Worm (Caenorhabditis elegans) whole organism, L1 larva: ENCODE data around the gene hil-1.

Experiments
- C04F5.9 ChIP-seq: sonication (generic microtip); optimal IDR thresholded peaks from 2 replicates; lab custom pipeline; 2016; ENCODE audit warnings: missing genetic modification characterization, missing compliant biosample characterization
- F16B12.6 ChIP-seq: fragments of 150-350 bp; optimal IDR thresholded peaks from 2 replicates; lab custom pipeline; 2014; ENCODE audit warnings: missing biosample characterization, missing genetic modification characterization
- Y116A8C.19 ChIP-seq: sonication (generic microtip); optimal IDR thresholded peaks from 2 replicates; lab custom pipeline; 2016; ENCODE audit warnings: missing compliant biosample characterization, missing genetic modification characterization, borderline replicate concordance
- aha-1 ChIP-seq: fragments of 150-350 bp; optimal IDR thresholded peaks from 2 replicates; lab custom pipeline; 2014; ENCODE audit warnings: missing biosample characterization, missing genetic modification characterization
- ama-1 ChIP-seq: fragments of 150-350 bp; optimal IDR thresholded peaks from 2 replicates; lab custom pipeline; 2014
- blmp-1 ChIP-seq: fragments of 150-350 bp; optimal IDR thresholded peaks from 2 replicates; lab custom pipeline; 2014; ENCODE audit warnings: missing biosample characterization, missing genetic modification characterization
- ceh-63 ChIP-seq: fragments of 200-800 bp; sonication (Bioruptor generic); optimal IDR thresholded peaks from 2 replicates; lab custom pipeline; 2018; ENCODE audit warnings: mild to moderate bottlenecking, missing genetic modification characterization, missing compliant biosample characterization
- ceh-88 ChIP-seq: fragments of 200-800 bp; sonication (Bioruptor generic); IDR thresholded peaks from 2 replicates; pipeline ENCODE4 v1.3.6; 2022; ENCODE audit warnings: missing genetic modification characterization, missing compliant biosample characterization
- ces-1 ChIP-seq: fragments of 150-350 bp; optimal IDR thresholded peaks from 2 replicates; lab custom pipeline; 2014; ENCODE audit warnings: missing biosample characterization, missing genetic modification reagents, missing genetic modification characterization
- efl-1 ChIP-seq, 4 experiments: fragments of 150-350 bp; optimal IDR thresholded peaks in 3 of 4; peaks in 1 of 4; 1 replicate in 1 of 4; 2 replicates in 3 of 4; lab custom pipeline; 2014; ENCODE audit warnings: missing biosample characterization in 2 of 4, missing genetic modification characterization in 2 of 4, missing genetic modification reagents in 2 of 4
- efl-3 ChIP-seq: fragments of 200-800 bp; sonication (Bioruptor generic); optimal IDR thresholded peaks from 2 replicates; lab custom pipeline; 2018; ENCODE audit warnings: mild to moderate bottlenecking, missing genetic modification characterization, missing compliant biosample characterization
- egl-27 ChIP-seq, 2 experiments: fragments of 150-350 bp in 1 of 2; sonication (generic microtip); optimal IDR thresholded peaks; 3 replicates each; lab custom pipeline; 2017 to 2018; ENCODE audit warnings: missing biosample characterization in 2 of 2, missing genetic modification characterization in 2 of 2, missing genetic modification reagents in 2 of 2
- elt-2 ChIP-seq: sonication (generic microtip); optimal IDR thresholded peaks from 2 replicates; lab custom pipeline; 2016; ENCODE audit warnings: missing genetic modification characterization, mild to moderate bottlenecking, inconsistent platforms, missing compliant biosample characterization, missing genetic modification reagents
- fkh-10 ChIP-seq: sonication (generic microtip); optimal IDR thresholded peaks from 2 replicates; lab custom pipeline; 2017; ENCODE audit warnings: missing biosample characterization, missing genetic modification reagents, missing genetic modification characterization
- fos-1 ChIP-seq: fragments of 150-350 bp; optimal IDR thresholded peaks from 2 replicates; lab custom pipeline; 2014; ENCODE audit warnings: missing biosample characterization, missing genetic modification characterization
- hlh-4 ChIP-seq: sonication (generic microtip); optimal IDR thresholded peaks from 2 replicates; lab custom pipeline; 2016; ENCODE audit warnings: mild to moderate bottlenecking, missing genetic modification characterization, missing compliant biosample characterization
- irx-1 ChIP-seq: sonication (generic microtip); optimal IDR thresholded peaks from 2 replicates; lab custom pipeline; 2016; ENCODE audit warnings: missing genetic modification characterization, missing compliant biosample characterization
- lin-13 ChIP-seq: fragments of 150-350 bp; optimal IDR thresholded peaks from 2 replicates; lab custom pipeline; 2014; ENCODE audit warnings: missing biosample characterization, missing genetic modification reagents, missing genetic modification characterization
- lin-35 ChIP-seq, 2 experiments: fragments of 150-350 bp; optimal IDR thresholded peaks; 2 replicates each; lab custom pipeline; 2014; ENCODE audit warnings: missing biosample characterization in 2 of 2, missing genetic modification characterization in 2 of 2, missing genetic modification reagents in 2 of 2
- lin-39 ChIP-seq: fragments of 150-350 bp; optimal IDR thresholded peaks from 2 replicates; lab custom pipeline; 2014; ENCODE audit warnings: missing biosample characterization, missing genetic modification reagents, missing genetic modification characterization
- mab-9 ChIP-seq: fragments of 200-800 bp; sonication (Bioruptor generic); IDR thresholded peaks from 2 replicates; pipeline ENCODE4 v1.3.6; 2022; ENCODE audit warnings: missing genetic modification reagents, missing genetic modification characterization, missing compliant biosample characterization
- mep-1 ChIP-seq: fragments of 150-350 bp; optimal IDR thresholded peaks from 2 replicates; lab custom pipeline; 2014; ENCODE audit warnings: missing biosample characterization, missing genetic modification characterization
- nhr-11 ChIP-seq: fragments of 150-350 bp; optimal IDR thresholded peaks from 2 replicates; lab custom pipeline; 2014; ENCODE audit warnings: missing biosample characterization, missing genetic modification characterization
- nhr-20 ChIP-seq: sonication (generic microtip); optimal IDR thresholded peaks from 2 replicates; lab custom pipeline; 2016; ENCODE audit warnings: mild to moderate bottlenecking, missing genetic modification characterization, missing compliant biosample characterization
- nhr-28 ChIP-seq: fragments of 150-350 bp; optimal IDR thresholded peaks from 2 replicates; lab custom pipeline; 2014; ENCODE audit warnings: missing biosample characterization, missing genetic modification characterization
- pqm-1 ChIP-seq: sonication (generic microtip); optimal IDR thresholded peaks from 3 replicates; lab custom pipeline; 2017; ENCODE audit warnings: missing biosample characterization, missing genetic modification characterization
- rnt-1 ChIP-seq: sonication (generic microtip); optimal IDR thresholded peaks from 2 replicates; lab custom pipeline; 2016; ENCODE audit warnings: mild to moderate bottlenecking, missing genetic modification characterization, moderate library complexity, missing compliant biosample characterization
- sox-4 ChIP-seq: sonication (generic microtip); optimal IDR thresholded peaks from 2 replicates; lab custom pipeline; 2016; ENCODE audit warnings: missing genetic modification characterization, missing compliant biosample characterization
- sptf-1 ChIP-seq: fragments of 150-350 bp; optimal IDR thresholded peaks from 2 replicates; lab custom pipeline; 2014; ENCODE audit warnings: missing biosample characterization, missing genetic modification characterization
- swsn-7 ChIP-seq: sonication (generic microtip); optimal IDR thresholded peaks from 2 replicates; lab custom pipeline; 2016; ENCODE audit warnings: missing genetic modification characterization, missing compliant biosample characterization
- unc-130 ChIP-seq: fragments of 150-350 bp; optimal IDR thresholded peaks from 2 replicates; lab custom pipeline; 2017; ENCODE audit warnings: missing biosample characterization, missing genetic modification characterization, inconsistent platforms
- unc-86 ChIP-seq: sonication (generic microtip); optimal IDR thresholded peaks from 2 replicates; lab custom pipeline; 2016; ENCODE audit warnings: missing genetic modification characterization, missing compliant biosample characterization
- vab-15 ChIP-seq: sonication (generic microtip); optimal IDR thresholded peaks from 2 replicates; lab custom pipeline; 2017; ENCODE audit warnings: missing genotype, mild to moderate bottlenecking, missing genetic modification characterization, missing compliant biosample characterization
- zag-1 ChIP-seq: fragments of 150-350 bp; optimal IDR thresholded peaks from 2 replicates; lab custom pipeline; 2014; ENCODE audit warnings: missing biosample characterization, missing genetic modification characterization

Gene hil-1

DNA sequence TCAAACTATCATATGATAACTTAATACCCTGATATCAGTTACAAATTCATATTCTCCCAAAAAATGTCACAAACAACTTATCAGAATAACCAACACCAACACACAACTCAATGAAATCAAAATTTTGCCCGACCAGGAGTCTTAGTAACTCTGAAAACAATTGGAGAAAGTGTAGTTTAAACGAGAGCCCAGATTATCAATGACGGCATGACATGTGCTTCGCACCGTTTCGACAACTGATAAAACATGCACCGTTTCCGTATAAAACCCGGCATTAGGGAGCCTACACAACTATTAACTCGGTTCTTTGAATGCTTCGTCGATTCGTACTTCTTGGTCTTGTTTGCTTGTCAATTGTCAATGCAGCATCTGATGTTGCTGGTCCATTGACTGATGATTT lies 44.0 kb downstream of the hil-1 start, which contains the start of gene fil-1:
TSS of gene fil-1 (plus strand) at position 219 of the 400 bp plus-strand sequence.
- TF ChIP-seq ces-1 (no peak), fkh-10 (GFP tag; lab: Kevin White, UChicago) (no peak), nhr-20 (peak; percentile 30), fos-1 (tag; lab: Kevin White, UChicago) (no peak), elt-2 (tag; lab: Kevin White, UChicago) (peak; percentile 68), lin-35 (GFP tag; optimal IDR thresholded peaks at IDR 0.05; lab: Kevin White, UChicago) (peak in 1 of 2 experiments; percentile 17)

ce11 chrV:14996236-14996635 lies 46.7 kb downstream of the hil-1 start, which contains the start of gene irld-14:
irld-14 (plus strand) TSS chrV:14996536.
- TF ChIP-seq F16B12.6, result no peak
- TF ChIP-seq hlh-4 (tag; lab: Kevin White, UChicago), result no peak
- no peak for TF ChIP-seq ceh-63 (GFP tag; lab: Kevin White, UChicago)
- no peak for TF ChIP-seq elt-2 (tag; lab: Kevin White, UChicago)
- TF ChIP-seq C04F5.9, result no peak
- TF ChIP-seq irx-1, result no peak

ce11 chrV:14999485-15000023 lies 50.0 kb downstream of the hil-1 start, which contains the start of gene T01C3.11:
T01C3.11 (plus strand) TSS chrV:14999535.
- no peak for TF ChIP-seq lin-39 (tag; lab: Kevin White, UChicago)
- TF ChIP-seq C04F5.9, result no peak
- no peak for TF ChIP-seq nhr-20
- no peak for TF ChIP-seq efl-1 (optimal IDR thresholded peaks at IDR 0.05; lab: Kevin White, UChicago)
- TF ChIP-seq efl-1 (GFP tag; optimal IDR thresholded peaks at IDR 0.05 in 1 of 2; lab: Kevin White, UChicago), result peak in 1 of 2 experiments; percentile 65
- no peak for TF ChIP-seq zag-1 (tag; lab: Kevin White, UChicago)
- TF ChIP-seq Y116A8C.19 (tag; lab: Kevin White, UChicago), result no peak
- no peak for TF ChIP-seq unc-86 (tag; lab: Kevin White, UChicago)
- no peak for TF ChIP-seq lin-35 (GFP tag; optimal IDR thresholded peaks at IDR 0.05; lab: Kevin White, UChicago)

DNA sequence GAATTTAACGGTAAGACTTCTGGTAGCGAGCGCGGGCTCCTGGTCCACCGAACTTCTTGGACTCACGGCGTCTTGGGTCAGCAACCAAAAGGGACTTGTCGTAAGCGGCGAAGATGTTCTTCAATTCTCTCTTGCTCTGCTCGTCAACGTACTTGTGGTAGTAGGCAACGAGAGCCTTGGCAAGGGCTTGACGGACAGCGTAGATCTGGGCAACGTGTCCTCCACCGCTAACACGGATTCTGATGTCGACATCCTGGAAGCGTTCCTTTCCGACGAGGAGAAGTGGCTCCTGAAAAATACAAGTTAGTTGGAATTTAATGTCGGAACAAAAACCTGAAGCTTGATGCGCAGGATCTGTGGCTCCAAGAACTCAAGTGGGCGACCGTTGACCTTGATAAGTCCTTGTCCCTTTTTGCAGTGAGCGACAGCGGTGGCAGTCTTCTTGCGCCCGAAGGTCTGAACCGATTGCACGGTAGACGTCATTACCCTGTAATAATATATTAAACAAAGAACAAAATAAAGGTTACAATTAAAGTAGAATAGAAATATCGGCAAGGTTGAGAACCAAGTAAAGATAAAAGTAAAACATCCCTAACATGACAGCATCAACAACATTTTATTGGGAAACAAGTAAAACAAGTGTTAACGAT lies 50.6 kb downstream of the hil-1 start, which contains the start of gene rps-16:
TSS of gene rps-16 (minus strand) at position 487 of the 650 bp plus-strand sequence.
- TF ChIP-seq pqm-1 (tag; lab: Kevin White, UChicago), result no peak

- TF ChIP-seq ceh-88 (GFP tag; lab: Robert Waterston, UW) (no peak), nhr-28 (no peak), rnt-1 (tag; lab: Kevin White, UChicago) (no peak), lin-13 (no peak), F16B12.6 (no peak), nhr-11 (tag; lab: Kevin White, UChicago) (no peak), blmp-1 (tag; lab: Kevin White, UChicago) (no peak), elt-2 (tag; lab: Kevin White, UChicago) (no peak), vab-15 (no peak), swsn-7 (no peak), sptf-1 (tag; lab: Kevin White, UChicago) (no peak), unc-130 (tag; lab: Kevin White, UChicago) (no peak), aha-1 (tag; lab: Kevin White, UChicago) (no peak), ama-1 (lab: Kevin White, UChicago) (no peak), egl-27 (tag; optimal IDR thresholded peaks at IDR 0.05; lab: Kevin White, UChicago) (no peak), mab-9 (GFP tag; lab: Robert Waterston, UW) (no peak), mep-1 (tag; lab: Kevin White, UChicago) (no peak), efl-3 (GFP tag; lab: Kevin White, UChicago) (no peak), sox-4 (no peak)
Measured at ce11 chrV:15001536-15001935, 52.0 kb downstream of the hil-1 start.
